Worm (Caenorhabditis elegans) whole organism, young adult: ENCODE data around the gene srj-22.

Experiments
- C06A6.2 ChIP-seq: fragments of 200-800 bp; sonication (Bioruptor generic); conservative IDR thresholded peaks from 2 replicates; pipeline ENCODE4 v1.3.6; 2022; ENCODE audit warnings: missing genetic modification characterization, missing compliant biosample characterization
- F10E7.11 ChIP-seq: sonication (generic microtip); optimal IDR thresholded peaks from 2 replicates; lab custom pipeline; 2017; ENCODE audit warnings: mild to moderate bottlenecking, missing genetic modification characterization, moderate library complexity, missing compliant biosample characterization
- F49E8.2 ChIP-seq: sonication (generic microtip); optimal IDR thresholded peaks from 3 replicates; lab custom pipeline; 2017; ENCODE audit warnings: missing genetic modification characterization, mild to moderate bottlenecking, missing compliant biosample characterization, antibody characterized with exemption, moderate library complexity; ENCODE audit not compliant: insufficient read depth
- K12H6.12 ChIP-seq: fragments of 200-800 bp; sonication (Bioruptor generic); optimal IDR thresholded peaks from 2 replicates; lab custom pipeline; 2018; ENCODE audit warnings: mild to moderate bottlenecking, missing genetic modification characterization, missing compliant biosample characterization
- Y53G8AR.9 ChIP-seq: fragments of 200-800 bp; sonication (Bioruptor generic); conservative IDR thresholded peaks from 2 replicates; pipeline ENCODE4 v1.3.6; 2022; ENCODE audit warnings: missing genetic modification reagents, missing genetic modification characterization, missing compliant biosample characterization
- Y67H2A.10 ChIP-seq: fragments of 200-800 bp; sonication (Bioruptor generic); conservative IDR thresholded peaks from 2 replicates; pipeline ENCODE4 v1.3.6; 2022; ENCODE audit warnings: missing genetic modification reagents, missing genetic modification characterization, missing compliant biosample characterization
- Y95B8A.8 ChIP-seq: fragments of 200-800 bp; sonication (Bioruptor generic); IDR thresholded peaks from 2 replicates; pipeline ENCODE4 v1.3.6; 2022; ENCODE audit warnings: missing genetic modification reagents, missing genetic modification characterization, missing compliant biosample characterization
- akir-1 ChIP-seq: fragments of 200-800 bp; sonication (Bioruptor generic); optimal IDR thresholded peaks from 2 replicates; lab custom pipeline; 2018; ENCODE audit warnings: mild to moderate bottlenecking, missing genetic modification characterization, moderate library complexity, missing compliant biosample characterization
- ama-1 ChIP-seq, 3 experiments: fragments of 150-350 bp in 1 of 3; sonication (generic microtip) in 2 of 3; optimal IDR thresholded peaks; 2 replicates each; lab custom pipeline; 2014 to 2018; ENCODE audit warnings: missing biosample characterization in 2 of 3, missing genetic modification characterization in 2 of 3, missing genetic modification reagents in 2 of 3
- aptf-3 ChIP-seq: fragments of 200-800 bp; sonication (Bioruptor generic); IDR thresholded peaks from 2 replicates; pipeline ENCODE4 v1.3.6; 2022; ENCODE audit warnings: missing genetic modification characterization, missing compliant biosample characterization
- bed-2 ChIP-seq: fragments of 200-800 bp; sonication (Bioruptor generic); IDR thresholded peaks from 2 replicates; pipeline ENCODE4 v1.3.6; 2022; ENCODE audit warnings: missing genetic modification reagents, missing genetic modification characterization, missing compliant biosample characterization
- cebp-1 ChIP-seq, 2 experiments: fragments of 200-800 bp in 1 of 2; sonication (Bioruptor generic) in 1 of 2; sonication (generic microtip) in 1 of 2; IDR thresholded peaks in 1 of 2; optimal IDR thresholded peaks in 1 of 2; 2 replicates each; pipeline versions ENCODE4 v1.3.6 to Lab custom; 2017 to 2022; ENCODE audit warnings: missing compliant biosample characterization in 2 of 2, missing genetic modification characterization in 2 of 2, mild to moderate bottlenecking in 1 of 2, missing genetic modification reagents in 1 of 2, moderate library complexity in 1 of 2
- ceh-79 ChIP-seq: sonication (generic microtip); optimal IDR thresholded peaks from 2 replicates; lab custom pipeline; 2017; ENCODE audit warnings: mild to moderate bottlenecking, missing genetic modification characterization, missing compliant biosample characterization
- dox-1 ChIP-seq: fragments of 200-800 bp; sonication (Bioruptor generic); IDR thresholded peaks from 2 replicates; pipeline ENCODE4 v1.3.6; 2022; ENCODE audit warnings: missing genetic modification reagents, missing genetic modification characterization, missing compliant biosample characterization
- dpff-1 ChIP-seq: sonication (generic microtip); optimal IDR thresholded peaks from 2 replicates; lab custom pipeline; 2017; ENCODE audit warnings: mild to moderate bottlenecking, missing genetic modification characterization, missing compliant biosample characterization
- dpl-1 ChIP-seq: fragments of 150-350 bp; optimal IDR thresholded peaks from 2 replicates; lab custom pipeline; 2014; ENCODE audit warnings: missing biosample characterization, missing genetic modification reagents, missing genetic modification characterization
- egrh-3 ChIP-seq: fragments of 200-800 bp; sonication (Bioruptor generic); IDR thresholded peaks from 2 replicates; pipeline ENCODE4 v1.3.6; 2022; ENCODE audit warnings: missing genetic modification reagents, missing genetic modification characterization, missing compliant biosample characterization
- hmg-1.2 ChIP-seq: fragments of 200-800 bp; sonication (Bioruptor generic); IDR thresholded peaks from 2 replicates; pipeline ENCODE4 v1.3.6; 2022; ENCODE audit warnings: missing genetic modification reagents, missing genetic modification characterization, missing compliant biosample characterization
- hmg-20 ChIP-seq: fragments of 200-800 bp; sonication (Bioruptor generic); IDR thresholded peaks from 2 replicates; pipeline ENCODE4 v1.3.6; 2022; ENCODE audit warnings: missing genetic modification reagents, missing genetic modification characterization, missing compliant biosample characterization
- let-607 ChIP-seq, 2 experiments: fragments of 200-800 bp in 1 of 2; sonication (Bioruptor generic) in 1 of 2; sonication (generic microtip) in 1 of 2; optimal IDR thresholded peaks; 2 replicates each; lab custom pipeline; 2016 to 2018; ENCODE audit warnings: mild to moderate bottlenecking in 2 of 2, missing compliant biosample characterization in 2 of 2, missing genetic modification characterization in 2 of 2, moderate library complexity in 2 of 2, missing genotype in 1 of 2
- lin-40 ChIP-seq: sonication (generic microtip); optimal IDR thresholded peaks from 2 replicates; lab custom pipeline; 2016; ENCODE audit warnings: missing genetic modification characterization, mild to moderate bottlenecking, missing compliant biosample characterization, missing genotype, missing genetic modification reagents
- lir-1 ChIP-seq: fragments of 200-800 bp; sonication (Bioruptor generic); conservative IDR thresholded peaks from 2 replicates; pipeline ENCODE4 v1.3.6; 2022; ENCODE audit warnings: missing genetic modification reagents, missing genetic modification characterization, missing compliant biosample characterization
- lsy-27 ChIP-seq: sonication (generic microtip); optimal IDR thresholded peaks from 2 replicates; lab custom pipeline; 2017; ENCODE audit warnings: missing genetic modification characterization, mild to moderate bottlenecking, missing compliant biosample characterization, antibody characterized with exemption, missing genotype, borderline replicate concordance; ENCODE audit not compliant: insufficient read depth
- mxl-1 ChIP-seq: sonication (generic microtip); optimal IDR thresholded peaks from 2 replicates; lab custom pipeline; 2016; ENCODE audit warnings: missing genetic modification characterization, missing compliant biosample characterization
- nfyb-1 ChIP-seq: fragments of 200-800 bp; sonication (Bioruptor generic); IDR thresholded peaks from 2 replicates; pipeline ENCODE4 v1.3.6; 2022; ENCODE audit warnings: missing genetic modification reagents, missing genetic modification characterization, missing compliant biosample characterization
- nhr-27 ChIP-seq: fragments of 200-800 bp; sonication (Bioruptor generic); optimal IDR thresholded peaks from 2 replicates; lab custom pipeline; 2018; ENCODE audit warnings: mild to moderate bottlenecking, missing genetic modification characterization, moderate library complexity, missing compliant biosample characterization
- nhr-80 ChIP-seq: sonication (generic microtip); optimal IDR thresholded peaks from 2 replicates; lab custom pipeline; 2016; ENCODE audit warnings: missing genetic modification characterization, missing compliant biosample characterization
- pbrm-1 ChIP-seq: fragments of 200-800 bp; sonication (Bioruptor generic); IDR thresholded peaks from 2 replicates; pipeline ENCODE4 v1.3.6; 2022; ENCODE audit warnings: missing genetic modification reagents, missing genetic modification characterization, missing compliant biosample characterization
- rcor-1 ChIP-seq: fragments of 200-800 bp; sonication (Bioruptor generic); IDR thresholded peaks from 2 replicates; pipeline ENCODE4 v1.3.6; 2022; ENCODE audit warnings: missing genetic modification reagents, missing genetic modification characterization, missing compliant biosample characterization
- rpc-1 ChIP-seq, 2 experiments: fragments of 150-350 bp in 1 of 2; sonication (generic microtip) in 1 of 2; optimal IDR thresholded peaks; 2 replicates each; lab custom pipeline; 2014 to 2018; ENCODE audit warnings: missing biosample characterization in 1 of 2, missing genetic modification characterization in 1 of 2, missing genetic modification reagents in 1 of 2, missing genotype in 1 of 2
- somi-1 ChIP-seq: fragments of 200-800 bp; sonication (Bioruptor generic); optimal IDR thresholded peaks from 2 replicates; lab custom pipeline; 2018; ENCODE audit warnings: mild to moderate bottlenecking, missing genetic modification characterization, missing compliant biosample characterization
- tlf-1 ChIP-seq: fragments of 200-800 bp; sonication (Bioruptor generic); optimal IDR thresholded peaks from 2 replicates; lab custom pipeline; 2018; ENCODE audit warnings: mild to moderate bottlenecking, missing genetic modification characterization, missing compliant biosample characterization
- unc-130 ChIP-seq: sonication (generic microtip); optimal IDR thresholded peaks from 2 replicates; lab custom pipeline; 2016; ENCODE audit warnings: missing genetic modification reagents, missing genetic modification characterization, missing compliant biosample characterization
- unc-62 ChIP-seq: fragments of 150-350 bp; optimal IDR thresholded peaks from 2 replicates; lab custom pipeline; 2014; ENCODE audit warnings: missing biosample characterization, missing genetic modification reagents, missing genetic modification characterization
- zfh-2 ChIP-seq: fragments of 200-800 bp; sonication (Bioruptor generic); conservative IDR thresholded peaks from 2 replicates; pipeline ENCODE4 v1.3.6; 2022; ENCODE audit warnings: missing genetic modification reagents, missing genetic modification characterization, missing compliant biosample characterization
- ztf-26 ChIP-seq: sonication (generic microtip); optimal IDR thresholded peaks from 2 replicates; lab custom pipeline; 2017; ENCODE audit warnings: missing genetic modification characterization, missing compliant biosample characterization
- ztf-3 ChIP-seq: fragments of 200-800 bp; sonication (Bioruptor generic); optimal IDR thresholded peaks from 2 replicates; lab custom pipeline; 2018; ENCODE audit warnings: mild to moderate bottlenecking, missing genetic modification characterization, missing compliant biosample characterization
- ztf-6 ChIP-seq: fragments of 200-800 bp; sonication (Bioruptor generic); IDR thresholded peaks from 2 replicates; pipeline ENCODE4 v1.3.6; 2022; ENCODE audit warnings: missing genetic modification reagents, missing genetic modification characterization, missing compliant biosample characterization

Gene srj-22

DNA sequence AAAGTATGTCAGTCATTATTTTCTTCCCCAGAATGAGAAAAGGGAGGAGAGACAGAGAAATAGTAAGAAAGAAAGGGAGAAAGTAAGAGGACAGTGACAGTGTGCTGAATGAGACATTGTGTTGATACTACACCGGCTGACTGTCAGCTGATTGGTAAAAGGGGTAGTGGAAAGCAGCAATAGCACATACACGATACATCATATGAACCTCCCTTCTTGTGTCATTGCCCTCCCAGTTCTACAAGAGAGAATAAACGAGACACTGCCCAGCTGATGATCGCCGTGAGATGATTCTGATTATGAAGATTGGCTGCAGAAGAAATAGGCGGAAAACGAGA is 23.7 kb downstream of the srj-22 start (continued):
- TF ChIP-seq unc-62 (GFP tag; lab: Kevin White, UChicago) (peak; percentile 40), hmg-20 (GFP tag; lab: Robert Waterston, UW) (no peak), ztf-3 (no peak), nhr-80 (tag; lab: Kevin White, UChicago) (peak; percentile 74), lsy-27 (no peak), let-607 (tag; optimal IDR thresholded peaks at IDR 0.05; lab: Kevin White, UChicago) (no peak), mxl-1 (tag; lab: Kevin White, UChicago) (no peak), aptf-3 (GFP tag; lab: Robert Waterston, UW) (no peak), pbrm-1 (GFP tag; lab: Robert Waterston, UW) (0 out of 2 replicates have a peak, but pooled peaks have one; percentile 30), F49E8.2 (tag; lab: Kevin White, UChicago) (no peak), ceh-79 (tag; lab: Kevin White, UChicago) (no peak), akir-1 (GFP tag; lab: Kevin White, UChicago) (peak; percentile 8), dpff-1 (tag; lab: Kevin White, UChicago) (no peak), dpl-1 (GFP tag; lab: Kevin White, UChicago) (no peak), C06A6.2 (GFP tag; lab: Robert Waterston, UW) (no peak; the same call in 1 of the 2 replicates), lin-40 (tag; lab: Kevin White, UChicago) (peak; percentile 24)
- TF ChIP-seq, all 124 proteins: peak for 15

DNA sequence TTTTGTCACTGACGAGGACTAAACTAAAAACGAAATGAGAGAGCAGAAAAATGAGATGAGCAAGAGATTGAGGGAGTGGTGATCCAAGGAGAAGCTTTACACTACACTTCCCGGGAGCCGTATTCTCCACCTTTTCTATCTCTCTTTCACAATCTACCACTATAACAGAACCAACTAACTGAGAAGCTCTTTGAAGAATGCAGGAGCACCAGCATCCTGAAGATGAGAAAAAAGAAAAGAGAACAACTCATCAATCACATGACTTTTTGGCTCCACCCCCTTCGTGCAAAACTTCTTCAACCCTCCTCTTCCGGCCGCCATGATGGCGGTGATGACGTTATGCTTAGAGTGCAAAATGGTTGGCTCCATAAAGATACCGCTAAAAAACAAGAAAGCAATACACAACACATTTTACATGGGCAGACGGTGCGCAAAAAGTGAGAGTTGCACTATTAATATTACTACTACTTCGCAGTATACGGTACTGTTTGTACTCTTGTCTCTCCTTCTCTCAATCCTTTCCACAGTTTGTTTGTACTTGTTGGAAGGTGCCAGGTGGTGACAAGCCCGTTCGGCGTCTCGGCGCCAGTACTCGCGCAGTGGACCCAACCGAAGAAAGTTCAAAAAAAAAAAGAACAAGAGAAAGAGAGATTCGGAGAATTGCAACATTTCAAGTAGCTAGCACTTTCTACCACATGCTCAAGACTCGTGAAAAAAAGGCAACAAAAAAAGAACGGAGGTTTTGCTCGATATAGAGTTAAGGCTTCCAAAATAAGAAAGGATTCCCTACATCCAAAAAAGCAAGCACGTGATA is 24.3 kb downstream of the srj-22 start:
- TF ChIP-seq rcor-1 (GFP tag; lab: Robert Waterston, UW) (0 out of 2 replicates have a peak, but pooled peaks have one; percentile 14), cebp-1 (GFP tag; IDR thresholded peaks at IDR 0.05; lab: Robert Waterston, UW) (no peak), cebp-1 (tag; optimal IDR thresholded peaks at IDR 0.05; lab: Kevin White, UChicago) (peak; percentile 29), ztf-6 (GFP tag; lab: Robert Waterston, UW) (no peak), somi-1 (GFP tag; lab: Kevin White, UChicago) (peak; percentile 49), tlf-1 (GFP tag; lab: Kevin White, UChicago) (no peak), ztf-3 (no peak), ama-1 (optimal IDR thresholded peaks at IDR 0.05; lab: Kevin White, UChicago) (peak; percentile 38), ama-1 (GFP tag; optimal IDR thresholded peaks at IDR 0.05; lab: Kevin White, UChicago) (no peak), K12H6.12 (tag; lab: Kevin White, UChicago) (peak; percentile 39)

DNA sequence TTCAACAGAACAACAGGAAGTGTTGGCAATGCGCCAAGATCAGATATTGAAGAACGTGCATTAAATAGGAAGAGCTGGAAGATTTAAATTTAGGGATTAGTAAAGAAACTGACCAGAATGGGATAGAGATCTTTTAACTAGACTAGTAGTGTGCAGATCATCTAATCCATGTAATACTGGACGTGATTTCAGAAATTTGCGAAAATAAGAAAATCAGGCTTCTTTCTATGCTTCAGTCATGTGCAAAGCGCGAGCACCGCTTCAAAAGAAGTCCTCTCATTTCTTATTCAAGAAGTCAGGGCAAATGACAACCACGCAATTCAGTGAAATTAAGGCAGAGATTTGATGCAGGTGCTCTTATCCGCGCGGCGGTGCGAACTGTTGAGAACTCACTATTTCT is 25.5 kb downstream of the srj-22 start:
- TF ChIP-seq lir-1 (GFP tag; lab: Robert Waterston, UW): no peak

DNA sequence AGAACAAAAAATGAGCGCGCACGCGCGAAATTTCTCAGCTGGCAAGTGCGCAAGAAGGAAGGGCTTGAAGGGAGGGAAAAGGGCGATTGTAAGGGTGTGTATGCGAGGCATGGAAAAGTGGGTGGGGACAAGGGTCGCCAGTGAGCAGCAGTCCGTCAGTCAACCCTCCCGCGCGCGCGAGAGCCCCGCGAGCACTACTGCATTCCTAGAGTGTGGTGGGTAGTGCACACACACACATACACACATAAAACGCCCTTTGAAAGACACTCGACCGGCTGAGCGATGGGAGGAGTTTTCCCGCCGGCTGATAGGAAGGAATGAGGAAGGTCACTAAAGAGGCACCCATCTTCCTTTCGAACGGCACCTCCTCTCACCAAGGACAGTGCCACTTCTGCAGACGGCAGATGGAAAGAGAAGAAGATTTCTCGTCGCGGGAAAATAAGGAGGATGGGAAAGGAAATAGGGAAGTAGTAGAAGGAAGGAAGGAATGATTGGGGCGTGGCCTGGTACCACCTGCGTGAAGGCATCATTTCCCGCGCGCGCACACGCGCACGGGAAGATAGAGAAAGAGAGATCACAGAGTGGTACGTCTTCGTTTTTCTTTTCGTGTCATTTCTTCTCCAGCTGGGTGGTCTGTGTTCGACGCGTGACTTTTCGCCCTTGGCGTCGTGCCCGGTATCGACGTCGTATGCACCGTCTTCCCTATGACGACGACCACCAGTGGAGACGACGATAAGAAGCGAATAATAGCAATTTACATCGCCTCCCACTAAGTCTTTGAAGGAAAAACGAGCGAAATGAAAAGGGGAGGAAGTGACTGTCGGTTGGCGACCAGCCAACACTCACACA is 26.5 kb downstream of the srj-22 start:
- no peak for TF ChIP-seq unc-130 (GFP tag; lab: Kevin White, UChicago)
- peak; percentile 16 for TF ChIP-seq somi-1 (GFP tag; lab: Kevin White, UChicago)
- no peak for TF ChIP-seq let-607 (tag; optimal IDR thresholded peaks at IDR 0.05; lab: Kevin White, UChicago)
- TF ChIP-seq zfh-2 (GFP tag; lab: Robert Waterston, UW): peak; percentile 82
- TF ChIP-seq bed-2: no peak
- no peak for TF ChIP-seq F10E7.11 (tag; lab: Kevin White, UChicago)
- TF ChIP-seq dox-1 (GFP tag; lab: Robert Waterston, UW): peak; percentile 36; the same call in 1 of the 2 replicates
- peak; percentile 47 for TF ChIP-seq ztf-26
- TF ChIP-seq rpc-1 (optimal IDR thresholded peaks at IDR 0.05; lab: Kevin White, UChicago): no peak
- no peak for TF ChIP-seq rpc-1 (tag; optimal IDR thresholded peaks at IDR 0.05; lab: Kevin White, UChicago)
- no peak for TF ChIP-seq Y67H2A.10
- 0 out of 2 replicates have a peak, but pooled peaks have one; percentile 19 for TF ChIP-seq Y53G8AR.9 (GFP tag; lab: Robert Waterston, UW)
- peak; percentile 70; the same call in 1 of the 2 replicates for TF ChIP-seq egrh-3 (GFP tag; lab: Robert Waterston, UW)
- TF ChIP-seq nfyb-1: 0 out of 2 replicates have a peak, but pooled peaks have one; percentile 8
- TF ChIP-seq hmg-1.2 (GFP tag; lab: Robert Waterston, UW): 0 out of 2 replicates have a peak, but pooled peaks have one; percentile 12
- TF ChIP-seq Y95B8A.8 (GFP tag; lab: Robert Waterston, UW): 0 out of 2 replicates have a peak, but pooled peaks have one; percentile 42
- TF ChIP-seq cebp-1 (GFP tag; IDR thresholded peaks at IDR 0.05; lab: Robert Waterston, UW): no peak; the same call in 1 of the 2 replicates
- peak; percentile 32 for TF ChIP-seq cebp-1 (tag; optimal IDR thresholded peaks at IDR 0.05; lab: Kevin White, UChicago)
- TF ChIP-seq nhr-27 (tag; lab: Kevin White, UChicago): no peak
